Worm (Caenorhabditis elegans) whole organism, L2 larva: ENCODE results near the gene mrpl-4.

Experiments
- C34F6.9 ChIP-seq: fragments of 150-350 bp; optimal IDR thresholded peaks from 2 replicates; lab custom pipeline; 2014; ENCODE audit warnings: missing biosample characterization, missing genetic modification characterization
- R02D3.7 ChIP-seq: fragments of 150-350 bp; optimal IDR thresholded peaks from 2 replicates; lab custom pipeline; 2014; ENCODE audit warnings: missing biosample characterization, missing genetic modification characterization
- Y55F3AM.14 ChIP-seq: fragments of 200-800 bp; sonication (Bioruptor generic); optimal IDR thresholded peaks from 2 replicates; lab custom pipeline; 2018; ENCODE audit warnings: mild to moderate bottlenecking, missing genetic modification characterization, missing compliant biosample characterization
- ZK546.5 ChIP-seq: sonication (generic microtip); optimal IDR thresholded peaks from 2 replicates; lab custom pipeline; 2017; ENCODE audit warnings: missing biosample characterization, missing genetic modification characterization
- alr-1 ChIP-seq: fragments of 150-350 bp; optimal IDR thresholded peaks from 2 replicates; lab custom pipeline; 2014; ENCODE audit warnings: missing biosample characterization, missing genetic modification characterization
- aly-2 ChIP-seq: fragments of 150-350 bp; optimal IDR thresholded peaks from 2 replicates; lab custom pipeline; 2014; ENCODE audit warnings: missing biosample characterization, missing genetic modification characterization
- blmp-1 ChIP-seq: sonication (generic microtip); optimal IDR thresholded peaks from 2 replicates; lab custom pipeline; 2017; ENCODE audit warnings: missing genetic modification characterization, mild to moderate bottlenecking, missing compliant biosample characterization, antibody characterized with exemption, moderate library complexity; ENCODE audit not compliant: insufficient read depth
- crh-2 ChIP-seq: sonication (generic microtip); optimal IDR thresholded peaks from 2 replicates; lab custom pipeline; 2017; ENCODE audit warnings: missing biosample characterization, missing genetic modification characterization
- elt-1 ChIP-seq: fragments of 150-350 bp; optimal IDR thresholded peaks from 2 replicates; lab custom pipeline; 2014; ENCODE audit warnings: missing biosample characterization, missing genetic modification characterization
- elt-3 ChIP-seq: sonication (generic microtip); optimal IDR thresholded peaks from 2 replicates; lab custom pipeline; 2017; ENCODE audit warnings: missing biosample characterization, missing genetic modification characterization
- fos-1 ChIP-seq: fragments of 150-350 bp; optimal IDR thresholded peaks from 2 replicates; lab custom pipeline; 2014; ENCODE audit warnings: missing biosample characterization, missing genetic modification characterization
- lin-11 ChIP-seq: fragments of 150-350 bp; sonication (generic microtip); optimal IDR thresholded peaks from 2 replicates; lab custom pipeline; 2014; ENCODE audit warnings: missing biosample characterization, missing genetic modification characterization, inconsistent platforms, mixed read lengths
- lin-13 ChIP-seq: fragments of 150-350 bp; optimal IDR thresholded peaks from 2 replicates; lab custom pipeline; 2014; ENCODE audit warnings: missing biosample characterization, missing genetic modification reagents, missing genetic modification characterization
- lin-39 ChIP-seq: fragments of 150-350 bp; optimal IDR thresholded peaks from 2 replicates; lab custom pipeline; 2014; ENCODE audit warnings: missing biosample characterization, missing genetic modification reagents, missing genetic modification characterization
- lsy-2 ChIP-seq, 2 experiments: fragments of 150-350 bp in 1 of 2; sonication (generic microtip) in 1 of 2; optimal IDR thresholded peaks; 2 replicates each; lab custom pipeline; 2014 to 2017; ENCODE audit warnings: missing biosample characterization in 2 of 2, missing genetic modification characterization in 2 of 2
- mab-5 ChIP-seq: fragments of 150-350 bp; optimal IDR thresholded peaks from 2 replicates; lab custom pipeline; 2014; ENCODE audit warnings: missing biosample characterization, missing genetic modification characterization
- mdl-1 ChIP-seq, 2 experiments: fragments of 150-350 bp in 1 of 2; sonication (generic microtip) in 1 of 2; optimal IDR thresholded peaks; 2 replicates each; lab custom pipeline; 2017; ENCODE audit warnings: missing biosample characterization in 2 of 2, missing genetic modification characterization in 2 of 2
- nhr-10 ChIP-seq: sonication (generic microtip); optimal IDR thresholded peaks from 2 replicates; lab custom pipeline; 2017; ENCODE audit warnings: missing biosample characterization, missing genetic modification characterization
- nhr-12 ChIP-seq: fragments of 150-350 bp; optimal IDR thresholded peaks from 2 replicates; lab custom pipeline; 2014; ENCODE audit warnings: missing biosample characterization, missing genetic modification characterization
- nhr-129 ChIP-seq: fragments of 150-350 bp; optimal IDR thresholded peaks from 2 replicates; lab custom pipeline; 2014; ENCODE audit warnings: missing biosample characterization, missing genetic modification characterization
- nhr-21 ChIP-seq: fragments of 150-350 bp; optimal IDR thresholded peaks from 2 replicates; lab custom pipeline; 2014; ENCODE audit warnings: missing biosample characterization, missing genetic modification characterization
- nhr-23 ChIP-seq: fragments of 150-350 bp; optimal IDR thresholded peaks from 2 replicates; lab custom pipeline; 2014; ENCODE audit warnings: missing biosample characterization, missing genetic modification reagents, missing genetic modification characterization
- nhr-25 ChIP-seq: fragments of 150-350 bp; sonication (generic microtip); optimal IDR thresholded peaks from 3 replicates; lab custom pipeline; 2014; ENCODE audit warnings: missing biosample characterization, missing genetic modification characterization
- nhr-6 ChIP-seq: fragments of 150-350 bp; optimal IDR thresholded peaks from 2 replicates; lab custom pipeline; 2014; ENCODE audit warnings: missing biosample characterization, missing genetic modification characterization
- nhr-77 ChIP-seq: fragments of 150-350 bp; optimal IDR thresholded peaks from 2 replicates; lab custom pipeline; 2014; ENCODE audit warnings: missing biosample characterization, missing genetic modification characterization
- peb-1 ChIP-seq: fragments of 150-350 bp; optimal IDR thresholded peaks from 2 replicates; lab custom pipeline; 2014; ENCODE audit warnings: missing biosample characterization, missing genetic modification characterization
- sem-4 ChIP-seq: fragments of 150-350 bp; optimal IDR thresholded peaks from 2 replicates; lab custom pipeline; 2014; ENCODE audit warnings: missing biosample characterization, missing genetic modification reagents, missing genetic modification characterization
- skn-1 ChIP-seq: sonication (generic microtip); optimal IDR thresholded peaks from 2 replicates; lab custom pipeline; 2017; ENCODE audit warnings: missing biosample characterization, missing genetic modification characterization
- sma-3 ChIP-seq: sonication (generic microtip); optimal IDR thresholded peaks from 2 replicates; lab custom pipeline; 2016; ENCODE audit warnings: missing genetic modification reagents, missing genetic modification characterization, missing compliant biosample characterization
- sma-9 ChIP-seq, 2 experiments: fragments of 150-350 bp in 1 of 2; sonication (generic microtip) in 1 of 2; optimal IDR thresholded peaks; 2 replicates each; lab custom pipeline; 2014 to 2016; ENCODE audit warnings: missing genetic modification characterization in 2 of 2, mild to moderate bottlenecking in 1 of 2, missing biosample characterization in 1 of 2, missing compliant biosample characterization in 1 of 2, missing genetic modification reagents in 1 of 2, moderate library complexity in 1 of 2
- snpc-4 ChIP-seq: fragments of 150-350 bp; optimal IDR thresholded peaks from 2 replicates; lab custom pipeline; 2014; ENCODE audit warnings: missing biosample characterization, missing genetic modification characterization
- unc-39 ChIP-seq: fragments of 150-350 bp; optimal IDR thresholded peaks from 2 replicates; lab custom pipeline; 2014; ENCODE audit warnings: missing biosample characterization, missing genetic modification characterization
- unc-55 ChIP-seq: fragments of 150-350 bp; sonication (generic microtip); optimal IDR thresholded peaks from 3 replicates; lab custom pipeline; 2014; ENCODE audit warnings: missing biosample characterization, missing genetic modification reagents, missing genetic modification characterization
- unc-62 ChIP-seq: fragments of 150-350 bp; optimal IDR thresholded peaks from 2 replicates; lab custom pipeline; 2014; ENCODE audit warnings: missing biosample characterization, missing genetic modification reagents, missing genetic modification characterization
- zag-1 ChIP-seq: fragments of 150-350 bp; optimal IDR thresholded peaks from 2 replicates; lab custom pipeline; 2014; ENCODE audit warnings: missing biosample characterization, missing genetic modification characterization
- ztf-11 ChIP-seq: sonication (generic microtip); optimal IDR thresholded peaks from 2 replicates; lab custom pipeline; 2017; ENCODE audit warnings: missing biosample characterization, missing genetic modification characterization

Gene mrpl-4

ce11 chrV:8467031-8467430 is at the start of gene mrpl-4:
mrpl-4 (plus strand) TSS chrV:8467265.
- TF ChIP-seq aly-2 (tag; lab: Kevin White, UChicago): no peak
- TF ChIP-seq unc-62: no peak
- TF ChIP-seq R02D3.7 (tag; lab: Kevin White, UChicago): no peak
- TF ChIP-seq Y55F3AM.14 (GFP tag; lab: Kevin White, UChicago): no peak
- no peak for TF ChIP-seq peb-1 (tag; lab: Kevin White, UChicago)
- TF ChIP-seq sem-4 (tag; lab: Kevin White, UChicago): no peak
- TF ChIP-seq C34F6.9: no peak
- TF ChIP-seq lin-13 (GFP tag; lab: Kevin White, UChicago): no peak
- TF ChIP-seq lin-11 (tag; lab: Kevin White, UChicago): no peak

ce11 chrV:8417271-8417670 is 49.8 kb upstream of the mrpl-4 start:
- TF ChIP-seq elt-1 (tag; lab: Kevin White, UChicago): no peak
- no peak for TF ChIP-seq Y55F3AM.14 (GFP tag; lab: Kevin White, UChicago)
- no peak for TF ChIP-seq unc-55 (GFP tag; lab: Kevin White, UChicago)
- no peak for TF ChIP-seq unc-39 (tag; lab: Kevin White, UChicago)
- TF ChIP-seq lin-39 (tag; lab: Kevin White, UChicago): no peak
- TF ChIP-seq R02D3.7 (tag; lab: Kevin White, UChicago): no peak
- TF ChIP-seq zag-1 (tag; lab: Kevin White, UChicago): no peak

ce11 chrV:8424840-8425814 is 41.9 kb upstream of the mrpl-4 start:
- peak; percentile 35 for TF ChIP-seq nhr-25 (tag; lab: Kevin White, UChicago)
- TF ChIP-seq nhr-23: no peak
- TF ChIP-seq aly-2 (tag; lab: Kevin White, UChicago): no peak
- no peak for TF ChIP-seq nhr-10 (tag; lab: Kevin White, UChicago)
- no peak for TF ChIP-seq peb-1 (tag; lab: Kevin White, UChicago)
- TF ChIP-seq zag-1 (tag; lab: Kevin White, UChicago): no peak
- TF ChIP-seq mdl-1 (tag; optimal IDR thresholded peaks at IDR 0.05; lab: Kevin White, UChicago): no peak
- no peak for TF ChIP-seq snpc-4 (tag; lab: Kevin White, UChicago)
- peak; percentile 70 for TF ChIP-seq sma-9 (GFP tag; optimal IDR thresholded peaks at IDR 0.05; lab: Kevin White, UChicago)
- no peak for TF ChIP-seq sma-9 (tag; optimal IDR thresholded peaks at IDR 0.05; lab: Kevin White, UChicago)
- TF ChIP-seq nhr-129 (tag; lab: Kevin White, UChicago): peak; percentile 15
- peak; percentile 92 for TF ChIP-seq fos-1
- TF ChIP-seq crh-2 (tag; lab: Kevin White, UChicago): peak; percentile 41
- no peak for TF ChIP-seq blmp-1 (tag; lab: Kevin White, UChicago)

DNA sequence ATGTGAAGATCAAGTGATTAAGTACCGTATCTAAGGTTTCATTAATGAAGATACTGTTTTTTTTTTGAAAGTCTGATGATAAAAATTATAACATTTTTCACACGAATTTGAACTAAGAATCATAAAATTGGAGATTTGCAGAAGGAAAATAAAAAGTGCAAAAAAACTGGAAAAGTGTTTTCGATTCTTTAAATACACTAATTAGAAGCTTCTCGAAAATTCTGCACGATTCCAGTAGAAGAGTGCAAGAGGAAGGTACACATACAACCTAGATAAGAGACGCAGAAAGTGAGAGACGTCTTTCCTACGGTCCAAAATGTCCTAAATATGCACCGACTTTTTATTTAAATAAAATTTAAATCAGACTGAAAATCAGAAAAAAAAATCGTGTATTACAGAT is 40.9 kb upstream of the mrpl-4 start:
- TF ChIP-seq alr-1 (tag; lab: Kevin White, UChicago) (no peak), elt-3 (no peak), C34F6.9 (peak; percentile 58), nhr-12 (tag; lab: Kevin White, UChicago) (no peak), unc-62 (no peak), skn-1 (tag; lab: Kevin White, UChicago) (no peak), sma-3 (GFP tag; lab: Kevin White, UChicago) (no peak), unc-55 (GFP tag; lab: Kevin White, UChicago) (peak; percentile 25)
- TF ChIP-seq, all 48 proteins: peak for 2

ce11 chrV:8426741-8427457 is 40.2 kb upstream of the mrpl-4 start:
- TF ChIP-seq sma-3 (GFP tag; lab: Kevin White, UChicago) (peak; percentile 15), lsy-2 (tag; optimal IDR thresholded peaks at IDR 0.05; lab: Kevin White, UChicago) (no peak), alr-1 (tag; lab: Kevin White, UChicago) (no peak), nhr-21 (peak; percentile 54), mab-5 (tag; lab: Kevin White, UChicago) (no peak), ztf-11 (tag; lab: Kevin White, UChicago) (no peak), unc-62 (no peak), nhr-77 (no peak), Y55F3AM.14 (GFP tag; lab: Kevin White, UChicago) (no peak), aly-2 (tag; lab: Kevin White, UChicago) (no peak), nhr-25 (tag; lab: Kevin White, UChicago) (peak; percentile 22), nhr-6 (tag; lab: Kevin White, UChicago) (no peak), zag-1 (tag; lab: Kevin White, UChicago) (no peak), fos-1 (peak; percentile 88), unc-55 (GFP tag; lab: Kevin White, UChicago) (no peak), nhr-129 (tag; lab: Kevin White, UChicago) (peak; percentile 52), elt-3 (no peak), sma-9 (GFP tag; optimal IDR thresholded peaks at IDR 0.05; lab: Kevin White, UChicago) (peak; percentile 50), sma-9 (tag; optimal IDR thresholded peaks at IDR 0.05; lab: Kevin White, UChicago) (no peak), R02D3.7 (tag; lab: Kevin White, UChicago) (no peak), lin-39 (tag; lab: Kevin White, UChicago) (no peak), unc-39 (tag; lab: Kevin White, UChicago) (no peak), sem-4 (tag; lab: Kevin White, UChicago) (no peak), ZK546.5 (tag; lab: Kevin White, UChicago) (no peak)
